Worm (Caenorhabditis elegans) whole organism, mixed stage, embryonic: ENCODE measurements around the gene cyb-3.

Experiments
- M03D4.4 ChIP-seq: sonication (generic microtip); optimal IDR thresholded peaks from 2 replicates; lab custom pipeline; 2017; ENCODE audit warnings: mild to moderate bottlenecking, missing genetic modification characterization, missing compliant biosample characterization
- bed-3 ChIP-seq: fragments of 200-800 bp; sonication (Bioruptor generic); optimal IDR thresholded peaks from 3 replicates; lab custom pipeline; 2018; ENCODE audit warnings: mild to moderate bottlenecking, missing genetic modification characterization, moderate library complexity, missing compliant biosample characterization
- blmp-1 ChIP-seq: fragments of 150-350 bp; optimal IDR thresholded peaks from 2 replicates; lab custom pipeline; 2014; ENCODE audit warnings: missing biosample characterization, missing genetic modification characterization
- ceh-39 ChIP-seq: fragments of 150-350 bp; optimal IDR thresholded peaks from 2 replicates; lab custom pipeline; 2014; ENCODE audit warnings: missing biosample characterization, missing genetic modification characterization
- ceh-43 ChIP-seq: fragments of 200-800 bp; sonication (Bioruptor generic); optimal IDR thresholded peaks from 2 replicates; lab custom pipeline; 2018; ENCODE audit warnings: mild to moderate bottlenecking, missing genetic modification characterization, moderate library complexity, missing compliant biosample characterization
- ceh-83 ChIP-seq: fragments of 200-800 bp; sonication (Bioruptor generic); optimal IDR thresholded peaks from 2 replicates; lab custom pipeline; 2018; ENCODE audit warnings: mild to moderate bottlenecking, missing genetic modification characterization, missing compliant biosample characterization
- ces-1 ChIP-seq: fragments of 150-350 bp; optimal IDR thresholded peaks from 2 replicates; lab custom pipeline; 2014; ENCODE audit warnings: missing biosample characterization, missing genetic modification reagents, missing genetic modification characterization
- cnd-1 ChIP-seq: fragments of 200-800 bp; sonication (Bioruptor generic); optimal IDR thresholded peaks from 2 replicates; lab custom pipeline; 2018; ENCODE audit warnings: mild to moderate bottlenecking, missing genetic modification characterization, missing compliant biosample characterization
- drap-1 ChIP-seq: fragments of 200-800 bp; sonication (Bioruptor generic); optimal IDR thresholded peaks from 3 replicates; lab custom pipeline; 2018; ENCODE audit warnings: mild to moderate bottlenecking, missing genetic modification characterization, missing compliant biosample characterization
- elt-1 ChIP-seq: sonication (generic microtip); optimal IDR thresholded peaks from 2 replicates; lab custom pipeline; 2017; ENCODE audit warnings: missing genetic modification characterization, mild to moderate bottlenecking, missing compliant biosample characterization, antibody characterized with exemption, moderate library complexity, borderline replicate concordance; ENCODE audit not compliant: insufficient read depth
- elt-3 ChIP-seq: fragments of 150-350 bp; optimal IDR thresholded peaks from 2 replicates; lab custom pipeline; 2014; ENCODE audit warnings: missing biosample characterization, missing genetic modification characterization
- flh-1 ChIP-seq: fragments of 200-800 bp; sonication (Bioruptor generic); optimal IDR thresholded peaks from 2 replicates; lab custom pipeline; 2018; ENCODE audit warnings: mild to moderate bottlenecking, missing genetic modification characterization, moderate library complexity, missing compliant biosample characterization
- ham-2 ChIP-seq: fragments of 200-800 bp; sonication (Bioruptor generic); optimal IDR thresholded peaks from 2 replicates; lab custom pipeline; 2018; ENCODE audit warnings: mild to moderate bottlenecking, missing genetic modification characterization, missing compliant biosample characterization
- hlh-1 ChIP-seq: fragments of 150-350 bp; optimal IDR thresholded peaks from 2 replicates; lab custom pipeline; 2014; ENCODE audit warnings: missing biosample characterization, missing genetic modification reagents, missing genetic modification characterization
- lin-13 ChIP-seq: fragments of 150-350 bp; optimal IDR thresholded peaks from 2 replicates; lab custom pipeline; 2014; ENCODE audit warnings: missing biosample characterization, missing genetic modification characterization
- lin-32 ChIP-seq: fragments of 200-800 bp; sonication (Bioruptor generic); optimal IDR thresholded peaks from 2 replicates; lab custom pipeline; 2018; ENCODE audit warnings: mild to moderate bottlenecking, missing genetic modification characterization, missing compliant biosample characterization
- mab-5 ChIP-seq: fragments of 150-350 bp; optimal IDR thresholded peaks from 2 replicates; lab custom pipeline; 2014; ENCODE audit warnings: missing biosample characterization, missing genetic modification characterization
- mls-2 ChIP-seq: sonication (generic microtip); optimal IDR thresholded peaks from 2 replicates; lab custom pipeline; 2016; ENCODE audit warnings: mild to moderate bottlenecking, missing genetic modification characterization, moderate library complexity, missing compliant biosample characterization
- nhr-12 ChIP-seq: fragments of 150-350 bp; optimal IDR thresholded peaks from 2 replicates; lab custom pipeline; 2014; ENCODE audit warnings: missing biosample characterization, missing genetic modification characterization
- nhr-2 ChIP-seq: fragments of 150-350 bp; optimal IDR thresholded peaks from 2 replicates; lab custom pipeline; 2014; ENCODE audit warnings: missing biosample characterization, missing genetic modification characterization
- nhr-237 ChIP-seq: fragments of 150-350 bp; optimal IDR thresholded peaks from 2 replicates; lab custom pipeline; 2014; ENCODE audit warnings: missing biosample characterization, missing genetic modification characterization
- nhr-28 ChIP-seq: fragments of 150-350 bp; optimal IDR thresholded peaks from 2 replicates; lab custom pipeline; 2014; ENCODE audit warnings: missing biosample characterization, missing genetic modification characterization
- nhr-76 ChIP-seq: sonication (generic microtip); optimal IDR thresholded peaks from 2 replicates; lab custom pipeline; 2017; ENCODE audit warnings: missing biosample characterization, missing genetic modification characterization
- pha-4 ChIP-seq: fragments of 150-350 bp; optimal IDR thresholded peaks from 2 replicates; lab custom pipeline; 2018; ENCODE audit warnings: missing biosample characterization, missing genetic modification reagents, missing genetic modification characterization
- sem-2 ChIP-seq: fragments of 200-800 bp; sonication (Bioruptor generic); optimal IDR thresholded peaks from 2 replicates; lab custom pipeline; 2018; ENCODE audit warnings: mild to moderate bottlenecking, missing genetic modification characterization, missing compliant biosample characterization
- sptf-1 ChIP-seq: sonication (generic microtip); optimal IDR thresholded peaks from 2 replicates; lab custom pipeline; 2017; ENCODE audit warnings: mild to moderate bottlenecking, missing genetic modification characterization, moderate library complexity, missing compliant biosample characterization
- tbx-8 ChIP-seq: fragments of 200-800 bp; sonication (Bioruptor generic); optimal IDR thresholded peaks from 2 replicates; lab custom pipeline; 2018; ENCODE audit warnings: mild to moderate bottlenecking, missing genetic modification characterization, moderate library complexity, missing compliant biosample characterization
- unc-120 ChIP-seq: sonication (generic microtip); optimal IDR thresholded peaks from 2 replicates; lab custom pipeline; 2017; ENCODE audit warnings: missing genetic modification characterization, missing compliant biosample characterization; ENCODE audit not compliant: poor library complexity, severe bottlenecking
- unc-39 ChIP-seq: fragments of 150-350 bp; optimal IDR thresholded peaks from 2 replicates; lab custom pipeline; 2014; ENCODE audit warnings: missing biosample characterization, missing genetic modification characterization
- zip-8 ChIP-seq: fragments of 150-350 bp; optimal IDR thresholded peaks from 2 replicates; lab custom pipeline; 2014; ENCODE audit warnings: missing biosample characterization, missing genetic modification characterization
- ztf-11 ChIP-seq: fragments of 150-350 bp; optimal IDR thresholded peaks from 2 replicates; lab custom pipeline; 2014; ENCODE audit warnings: missing biosample characterization, missing genetic modification characterization

Gene cyb-3

DNA sequence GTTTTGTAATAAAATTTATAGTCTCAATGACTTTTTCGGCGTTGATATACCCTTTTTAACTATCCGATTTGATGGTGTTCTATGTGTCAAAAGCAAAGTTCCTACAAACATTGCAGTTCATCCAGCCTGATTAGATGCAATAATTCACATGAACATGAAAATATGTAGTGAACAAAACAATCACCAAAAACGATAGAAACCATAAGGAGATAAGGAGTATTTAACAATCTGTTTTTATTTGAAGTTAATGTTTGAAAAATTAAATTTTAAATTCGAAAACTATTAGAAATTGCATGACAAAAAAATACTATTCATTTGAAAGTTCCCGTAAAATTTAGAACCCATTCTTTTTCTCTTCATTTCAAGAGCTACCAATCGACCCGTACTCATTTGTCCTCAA lies 31.4 kb downstream of the cyb-3 start, which contains the start of gene fbxa-209:
fbxa-209 (minus strand) TSS at position 101 of the 400 bp plus-strand sequence.
- TF ChIP-seq ham-2, result no peak
- TF ChIP-seq blmp-1 (tag; lab: Kevin White, UChicago), result no peak
- TF ChIP-seq mls-2 (tag; lab: Kevin White, UChicago), result no peak
- TF ChIP-seq elt-3 (tag; lab: Kevin White, UChicago), result no peak
- TF ChIP-seq pha-4 (tag; lab: Kevin White, UChicago), result no peak
- no peak for TF ChIP-seq sptf-1 (tag; lab: Kevin White, UChicago)

DNA sequence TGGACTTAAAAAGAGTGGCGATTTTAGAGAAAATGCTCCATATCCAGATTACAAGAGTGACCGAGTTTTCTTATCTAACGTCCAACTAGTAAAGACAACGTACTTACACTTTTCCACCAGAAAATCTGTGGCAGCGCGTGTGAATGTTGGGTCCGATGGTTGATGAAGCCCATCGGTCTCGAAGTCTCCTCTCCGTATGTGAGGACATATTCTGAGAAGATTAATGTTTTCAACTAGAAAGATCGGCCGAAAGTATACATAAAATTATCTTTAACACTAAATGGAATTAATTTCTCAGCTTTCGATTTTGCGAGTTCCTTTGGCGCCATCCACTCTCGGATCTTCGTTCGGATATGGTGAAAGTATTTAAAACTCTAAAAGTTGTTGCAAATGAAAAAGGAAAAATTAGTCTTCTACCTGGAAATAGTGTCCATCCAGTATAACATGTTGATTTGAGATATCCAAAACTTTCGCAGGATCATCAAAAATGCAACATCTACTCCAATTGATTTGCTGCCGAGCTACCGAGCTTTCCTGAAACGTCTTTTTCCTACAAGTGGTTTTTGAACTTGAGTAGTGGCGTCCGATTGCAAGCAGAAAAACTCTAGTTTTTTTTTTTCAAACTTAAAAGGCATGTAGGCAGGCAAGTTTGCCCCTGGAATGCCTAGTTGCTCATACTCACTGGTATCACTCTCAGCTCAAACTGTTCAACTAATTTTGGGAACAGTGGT lies 36.0 kb downstream of the cyb-3 start:
- no peak for TF ChIP-seq lin-13 (tag; lab: Kevin White, UChicago)
- TF ChIP-seq lin-32 (GFP tag; lab: Kevin White, UChicago), result no peak
- no peak for TF ChIP-seq ceh-43
- no peak for TF ChIP-seq nhr-76 (tag; lab: Kevin White, UChicago)
- no peak for TF ChIP-seq zip-8 (tag; lab: Kevin White, UChicago)
- no peak for TF ChIP-seq mab-5 (tag; lab: Kevin White, UChicago)
- no peak for TF ChIP-seq hlh-1 (tag; lab: Kevin White, UChicago)
- TF ChIP-seq unc-39 (tag; lab: Kevin White, UChicago), result no peak
- TF ChIP-seq cnd-1 (tag; lab: Kevin White, UChicago), result no peak
- TF ChIP-seq nhr-28 (tag; lab: Kevin White, UChicago), result no peak
- TF ChIP-seq ceh-83 (GFP tag; lab: Kevin White, UChicago), result no peak
- no peak for TF ChIP-seq ces-1 (GFP tag; lab: Kevin White, UChicago)
- TF ChIP-seq M03D4.4, result no peak
- no peak for TF ChIP-seq nhr-237 (tag; lab: Kevin White, UChicago)
- TF ChIP-seq nhr-2 (tag; lab: Kevin White, UChicago), result no peak
- no peak for TF ChIP-seq ceh-39
- TF ChIP-seq mls-2 (tag; lab: Kevin White, UChicago), result no peak
- no peak for TF ChIP-seq ztf-11
- no peak for TF ChIP-seq unc-120 (tag; lab: Kevin White, UChicago)
- TF ChIP-seq bed-3 (GFP tag; lab: Kevin White, UChicago), result no peak

DNA sequence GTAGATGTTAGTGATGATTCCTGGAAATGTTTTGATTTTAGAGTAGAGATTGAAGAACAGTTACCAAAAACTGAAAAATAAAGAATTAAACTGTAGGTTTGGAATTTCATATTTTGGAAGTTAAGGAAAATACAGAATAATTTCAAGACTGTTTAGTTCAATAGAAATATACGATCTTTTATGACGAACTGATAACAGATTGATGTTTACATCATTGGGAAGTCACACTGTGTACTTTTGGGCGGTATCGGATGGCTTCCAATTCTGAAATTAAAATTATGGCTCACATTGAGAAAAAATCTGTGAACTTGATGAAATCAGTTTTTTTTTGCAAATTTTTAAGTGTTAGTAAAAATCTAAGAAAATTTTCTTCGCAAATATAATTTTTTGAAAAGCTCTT lies 37.0 kb downstream of the cyb-3 start, which contains the start of gene T26H5.8:
T26H5.8 (minus strand) TSS at position 270 of the 400 bp plus-strand sequence.
- TF ChIP-seq ham-2, result no peak
- TF ChIP-seq ces-1 (GFP tag; lab: Kevin White, UChicago), result no peak
- no peak for TF ChIP-seq ceh-43
- no peak for TF ChIP-seq cnd-1 (tag; lab: Kevin White, UChicago)
- no peak for TF ChIP-seq tbx-8 (GFP tag; lab: Kevin White, UChicago)

DNA sequence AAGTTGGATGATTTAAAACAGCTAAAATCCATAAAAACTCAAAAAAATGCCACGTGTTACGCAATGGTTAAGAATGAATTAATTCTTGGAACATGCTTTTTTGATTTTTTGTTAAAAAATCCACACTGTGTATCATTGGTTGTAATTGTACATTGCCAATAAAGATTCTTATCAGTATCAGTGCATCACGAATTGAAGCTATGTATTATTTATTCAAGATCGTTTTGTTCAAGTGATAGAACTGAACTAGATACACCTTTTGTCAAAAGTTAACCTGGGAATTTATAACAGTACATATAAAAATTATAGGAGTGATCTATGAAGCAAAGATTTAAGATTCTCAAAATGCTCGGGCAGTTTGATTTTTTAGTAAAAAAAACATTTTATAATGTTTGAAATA lies 39.2 kb downstream of the cyb-3 start:
- TF ChIP-seq zip-8 (tag; lab: Kevin White, UChicago), result no peak
- TF ChIP-seq elt-3 (tag; lab: Kevin White, UChicago), result no peak
- no peak for TF ChIP-seq ces-1 (GFP tag; lab: Kevin White, UChicago)
- TF ChIP-seq flh-1, result no peak
- TF ChIP-seq ceh-83 (GFP tag; lab: Kevin White, UChicago), result no peak
- TF ChIP-seq nhr-12 (tag; lab: Kevin White, UChicago), result no peak
- no peak for TF ChIP-seq M03D4.4
- TF ChIP-seq, all 35 proteins: peak for 0

DNA sequence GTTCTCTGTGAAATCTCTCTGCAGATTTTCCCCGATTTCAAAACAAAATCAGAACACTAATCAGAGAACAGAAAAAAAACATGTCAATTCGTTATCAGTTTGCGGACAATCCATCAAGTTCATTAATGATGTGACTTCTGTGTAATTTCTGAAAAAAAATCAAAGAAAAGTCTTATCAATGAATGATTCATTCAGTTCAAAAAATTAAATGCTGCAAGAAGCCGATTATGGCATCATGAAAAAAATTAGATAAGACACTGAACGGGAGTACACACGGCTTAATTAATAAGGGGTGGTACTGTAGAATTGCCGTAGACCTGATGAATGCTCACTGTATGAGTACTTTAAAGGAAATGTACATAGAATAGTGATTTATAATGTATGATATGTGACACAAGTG lies 40.6 kb downstream of the cyb-3 start:
- TF ChIP-seq lin-13 (tag; lab: Kevin White, UChicago), result no peak
- no peak for TF ChIP-seq mab-5 (tag; lab: Kevin White, UChicago)
- TF ChIP-seq pha-4 (tag; lab: Kevin White, UChicago), result no peak
- TF ChIP-seq drap-1 (GFP tag; lab: Kevin White, UChicago), result no peak
- no peak for TF ChIP-seq flh-1
- TF ChIP-seq nhr-237 (tag; lab: Kevin White, UChicago), result no peak
- no peak for TF ChIP-seq nhr-28 (tag; lab: Kevin White, UChicago)
- no peak for TF ChIP-seq ceh-39
- no peak for TF ChIP-seq ham-2
- no peak for TF ChIP-seq elt-3 (tag; lab: Kevin White, UChicago)
- TF ChIP-seq cnd-1 (tag; lab: Kevin White, UChicago), result no peak
- no peak for TF ChIP-seq ceh-43
- TF ChIP-seq sem-2 (GFP tag; lab: Kevin White, UChicago), result no peak
- TF ChIP-seq lin-32 (GFP tag; lab: Kevin White, UChicago), result no peak
- no peak for TF ChIP-seq M03D4.4
- no peak for TF ChIP-seq unc-120 (tag; lab: Kevin White, UChicago)
- TF ChIP-seq nhr-76 (tag; lab: Kevin White, UChicago), result no peak
- no peak for TF ChIP-seq elt-1 (tag; lab: Kevin White, UChicago)
- no peak for TF ChIP-seq mls-2 (tag; lab: Kevin White, UChicago)
- TF ChIP-seq blmp-1 (tag; lab: Kevin White, UChicago), result no peak
